Worm (Caenorhabditis elegans): ENCODE measurements around the gene Y110A2AL.5.

- TF ChIP-seq R02D3.7 (tag; optimal IDR thresholded peaks at IDR 0.05) (no peak), skn-1 (tag; optimal IDR thresholded peaks at IDR 0.05) (no peak), ama-1 (optimal IDR thresholded peaks at IDR 0.05) (no peak), snpc-4 (tag; optimal IDR thresholded peaks at IDR 0.05) (no peak), pha-4 (tag; optimal IDR thresholded peaks at IDR 0.05) (no peak), ztf-4 (tag; optimal IDR thresholded peaks at IDR 0.05) (no peak), lin-15B (tag; optimal IDR thresholded peaks at IDR 0.05) (no peak), fkh-10 (GFP tag; optimal IDR thresholded peaks at IDR 0.05) (no peak), unc-39 (tag; optimal IDR thresholded peaks at IDR 0.05) (no peak), lin-39 (tag; optimal IDR thresholded peaks at IDR 0.05) (no peak), zag-1 (tag; optimal IDR thresholded peaks at IDR 0.05) (no peak), nhr-77 (tag; optimal IDR thresholded peaks at IDR 0.05) (no peak), mdl-1 (tag; optimal IDR thresholded peaks at IDR 0.05) (no peak)
These were observed 7.5 kb downstream of the Y110A2AL.5 start, which contains the start of gene Y110A2AL.10 for ce11 chrII:2871816-2872215.
